Worm (Caenorhabditis elegans) whole organism, L4 larva: ENCODE data around the gene ins-9.

Experiments used
- F10B5.3 ChIP-seq: sonication (generic microtip); optimal IDR thresholded peaks from 2 replicates; lab custom pipeline; 2016; ENCODE audit warnings: mild to moderate bottlenecking, missing genetic modification characterization, missing compliant biosample characterization
- R02D3.7 ChIP-seq: fragments of 150-350 bp; sonication (generic microtip); optimal IDR thresholded peaks from 3 replicates; lab custom pipeline; 2014; ENCODE audit warnings: missing biosample characterization, missing genetic modification characterization
- aly-2 ChIP-seq: sonication (generic microtip); optimal IDR thresholded peaks from 2 replicates; lab custom pipeline; 2018; ENCODE audit warnings: missing biosample characterization, missing genetic modification characterization
- ceh-28 ChIP-seq: fragments of 150-350 bp; optimal IDR thresholded peaks from 2 replicates; lab custom pipeline; 2014; ENCODE audit warnings: missing biosample characterization, missing genetic modification reagents, missing genetic modification characterization
- ctbp-1 ChIP-seq: fragments of 200-800 bp; sonication (Bioruptor generic); IDR thresholded peaks from 2 replicates; pipeline ENCODE4 v1.3.6; 2022; ENCODE audit warnings: missing genetic modification reagents, missing genetic modification characterization, missing compliant biosample characterization
- daf-8 ChIP-seq: fragments of 200-800 bp; sonication (Bioruptor generic); IDR thresholded peaks from 2 replicates; pipeline ENCODE4 v1.3.6; 2022; ENCODE audit warnings: missing genetic modification characterization, missing compliant biosample characterization
- dmd-9 ChIP-seq: fragments of 200-800 bp; sonication (Bioruptor generic); IDR thresholded peaks from 2 replicates; pipeline ENCODE4 v1.3.6; 2022; ENCODE audit warnings: missing genetic modification reagents, missing genetic modification characterization, missing compliant biosample characterization
- dpl-1 ChIP-seq: fragments of 150-350 bp; optimal IDR thresholded peaks from 2 replicates; lab custom pipeline; 2014; ENCODE audit warnings: missing biosample characterization, missing genetic modification reagents, missing genetic modification characterization
- egl-27 ChIP-seq: sonication (generic microtip); optimal IDR thresholded peaks from 3 replicates; lab custom pipeline; 2017; ENCODE audit warnings: missing biosample characterization, missing genetic modification reagents, missing genetic modification characterization
- fos-1 ChIP-seq: fragments of 150-350 bp; optimal IDR thresholded peaks from 2 replicates; lab custom pipeline; 2014; ENCODE audit warnings: missing biosample characterization, missing genetic modification characterization
- jun-1 ChIP-seq: fragments of 150-350 bp; optimal IDR thresholded peaks from 2 replicates; lab custom pipeline; 2014; ENCODE audit warnings: missing biosample characterization, missing genetic modification reagents, missing genetic modification characterization
- lsy-2 ChIP-seq, 2 experiments: fragments of 150-350 bp in 1 of 2; sonication (generic microtip) in 1 of 2; optimal IDR thresholded peaks; 2 replicates each; lab custom pipeline; 2014 to 2017; ENCODE audit warnings: missing biosample characterization in 2 of 2, missing genetic modification characterization in 2 of 2
- mdl-1 ChIP-seq, 2 experiments: fragments of 150-350 bp in 1 of 2; sonication (generic microtip) in 1 of 2; optimal IDR thresholded peaks; 2 replicates each; lab custom pipeline; 2014 to 2017; ENCODE audit warnings: missing biosample characterization in 2 of 2, missing genetic modification characterization in 2 of 2
- nhr-76 ChIP-seq: fragments of 150-350 bp; optimal IDR thresholded peaks from 2 replicates; lab custom pipeline; 2014; ENCODE audit warnings: missing biosample characterization, missing genetic modification characterization

DNA sequence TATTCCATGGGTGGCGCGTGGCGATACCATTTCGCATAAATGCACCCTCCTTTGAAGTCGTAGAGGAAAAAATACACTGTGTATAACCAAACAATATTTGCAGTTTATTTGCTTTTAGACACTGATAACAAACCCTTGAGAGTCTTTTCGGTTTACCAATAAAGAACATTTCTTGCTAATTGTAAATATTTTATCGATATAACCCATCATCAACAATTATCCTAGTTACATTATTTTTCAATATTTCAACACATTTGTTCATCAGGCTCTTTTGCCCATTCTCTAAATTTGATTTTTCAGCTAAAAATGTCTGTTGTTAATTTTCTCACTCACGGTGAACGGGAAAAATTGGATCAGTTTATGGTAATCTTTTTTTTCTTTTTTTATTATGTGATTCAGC, 22.5 kb downstream of the ins-9 start, which contains the start of gene ubc-23:
- TF ChIP-seq mdl-1 (tag; optimal IDR thresholded peaks at IDR 0.05; lab: Kevin White, UChicago) (no peak), aly-2 (tag; lab: Kevin White, UChicago) (no peak), jun-1 (tag; lab: Kevin White, UChicago) (no peak), egl-27 (tag; lab: Kevin White, UChicago) (no peak), ceh-28 (tag; lab: Kevin White, UChicago) (no peak), dmd-9 (no peak), R02D3.7 (no peak), F10B5.3 (no peak), nhr-76 (tag; lab: Kevin White, UChicago) (no peak), ctbp-1 (GFP tag; lab: Robert Waterston, UW) (no peak), fos-1 (tag; lab: Kevin White, UChicago) (no peak), dpl-1 (GFP tag; lab: Kevin White, UChicago) (no peak), daf-8 (no peak), lsy-2 (tag; optimal IDR thresholded peaks at IDR 0.05; lab: Kevin White, UChicago) (no peak)
